Worm (Caenorhabditis elegans) whole organism, L3 larva: Measurements from ENCODE around the gene elpc-4.

Experiments used
- ceh-82 ChIP-seq: fragments of 150-350 bp; optimal IDR thresholded peaks from 2 replicates; lab custom pipeline; 2014; ENCODE audit warnings: missing biosample characterization, missing genetic modification characterization
- ceh-9 ChIP-seq: sonication (generic microtip); optimal IDR thresholded peaks from 2 replicates; lab custom pipeline; 2018; ENCODE audit warnings: missing biosample characterization, missing genetic modification characterization
- daf-12 ChIP-seq: fragments of 150-350 bp; optimal IDR thresholded peaks from 2 replicates; lab custom pipeline; 2014; ENCODE audit warnings: missing biosample characterization, missing genetic modification reagents, missing genetic modification characterization
- jun-1 ChIP-seq: fragments of 150-350 bp; optimal IDR thresholded peaks from 2 replicates; lab custom pipeline; 2014; ENCODE audit warnings: missing biosample characterization, missing genetic modification reagents, missing genetic modification characterization
- lin-39 ChIP-seq: fragments of 150-350 bp; optimal IDR thresholded peaks from 2 replicates; lab custom pipeline; 2018; ENCODE audit warnings: missing biosample characterization, missing genetic modification reagents, missing genetic modification characterization
- nhr-11 ChIP-seq: fragments of 150-350 bp; optimal IDR thresholded peaks from 2 replicates; lab custom pipeline; 2014; ENCODE audit warnings: missing biosample characterization, missing genetic modification characterization
- nhr-237 ChIP-seq: fragments of 150-350 bp; optimal IDR thresholded peaks from 2 replicates; lab custom pipeline; 2014; ENCODE audit warnings: missing biosample characterization, missing genetic modification characterization
- nhr-43 ChIP-seq: sonication (generic microtip); optimal IDR thresholded peaks from 2 replicates; lab custom pipeline; 2016; ENCODE audit warnings: mild to moderate bottlenecking, missing genetic modification characterization, missing compliant biosample characterization; ENCODE audit not compliant: poor library complexity, severe bottlenecking
- nhr-67 ChIP-seq: fragments of 150-350 bp; optimal IDR thresholded peaks from 2 replicates; lab custom pipeline; 2014; ENCODE audit warnings: missing biosample characterization, missing genetic modification characterization
- pha-4 ChIP-seq: fragments of 150-350 bp; optimal IDR thresholded peaks from 2 replicates; lab custom pipeline; 2014; ENCODE audit warnings: missing biosample characterization, missing genetic modification reagents, missing genetic modification characterization
- pqm-1 ChIP-seq: fragments of 150-350 bp; optimal IDR thresholded peaks from 2 replicates; lab custom pipeline; 2017; ENCODE audit warnings: missing biosample characterization, missing genetic modification characterization, inconsistent platforms
- snpc-4 ChIP-seq: fragments of 150-350 bp; optimal IDR thresholded peaks from 2 replicates; lab custom pipeline; 2014; ENCODE audit warnings: missing biosample characterization, missing genetic modification characterization
- unc-39 ChIP-seq: sonication (generic microtip); optimal IDR thresholded peaks from 4 replicates; lab custom pipeline; 2017; ENCODE audit warnings: missing biosample characterization, missing genetic modification characterization

DNA sequence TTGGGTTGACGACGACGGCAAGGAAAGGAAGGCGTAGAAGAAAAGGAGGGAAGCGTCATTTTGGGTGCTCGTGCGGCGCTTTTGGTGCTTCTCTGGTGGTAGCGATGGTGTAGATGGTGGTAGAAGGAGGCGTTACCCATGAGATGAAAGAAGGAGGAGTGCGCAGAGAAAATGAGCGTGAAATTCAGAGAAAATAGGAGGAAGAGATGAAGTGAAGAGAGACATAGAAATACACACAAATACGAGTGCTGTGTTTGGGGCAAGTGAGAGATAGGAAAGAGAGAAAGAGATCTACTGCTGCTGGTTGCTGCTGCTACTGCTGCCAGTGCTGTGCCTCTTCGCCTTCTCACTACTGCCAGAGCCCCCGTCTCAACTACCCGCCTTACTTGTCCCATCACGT is 49.8 kb downstream of the elpc-4 start:
- no peak for TF ChIP-seq daf-12 (tag; lab: Kevin White, UChicago)
- TF ChIP-seq nhr-67 = no peak
- no peak for TF ChIP-seq pqm-1 (tag; lab: Kevin White, UChicago)
- TF ChIP-seq ceh-82 (tag; lab: Kevin White, UChicago) = no peak
- TF ChIP-seq jun-1 (tag; lab: Kevin White, UChicago) = no peak
- no peak for TF ChIP-seq unc-39 (tag; lab: Kevin White, UChicago)
- TF ChIP-seq nhr-11 (tag; lab: Kevin White, UChicago) = no peak
- no peak for TF ChIP-seq ceh-9 (tag; lab: Kevin White, UChicago)
- no peak for TF ChIP-seq nhr-43 (tag; lab: Kevin White, UChicago)
- no peak for TF ChIP-seq nhr-237 (tag; lab: Kevin White, UChicago)
- TF ChIP-seq pha-4 (tag; lab: Kevin White, UChicago) = no peak
- peak; percentile 51 for TF ChIP-seq lin-39 (tag; lab: Kevin White, UChicago)
- no peak for TF ChIP-seq snpc-4 (tag; lab: Kevin White, UChicago)
